Worm (Caenorhabditis elegans) whole organism, young adult: Measurements from ENCODE around the gene T06C12.12.

Source experiments
- C06A6.2 ChIP-seq: fragments of 200-800 bp; sonication (Bioruptor generic); conservative IDR thresholded peaks from 2 replicates; pipeline ENCODE4 v1.3.6; 2022; ENCODE audit warnings: missing genetic modification characterization, missing compliant biosample characterization
- C17E4.6 ChIP-seq: fragments of 200-800 bp; sonication (Bioruptor generic); IDR thresholded peaks from 2 replicates; pipeline ENCODE4 v1.3.6; 2022; ENCODE audit warnings: missing genetic modification reagents, missing genetic modification characterization, missing compliant biosample characterization
- F22D6.2 ChIP-seq: sonication (generic microtip); optimal IDR thresholded peaks from 2 replicates; lab custom pipeline; 2016; ENCODE audit warnings: mild to moderate bottlenecking, missing genetic modification characterization, missing compliant biosample characterization
- F33H1.4 ChIP-seq: fragments of 200-800 bp; sonication (Bioruptor generic); IDR thresholded peaks from 2 replicates; pipeline ENCODE4 v1.3.6; 2022; ENCODE audit warnings: missing genetic modification reagents, missing genetic modification characterization, missing compliant biosample characterization
- F39B2.1 ChIP-seq: fragments of 200-800 bp; sonication (Bioruptor generic); IDR thresholded peaks from 2 replicates; pipeline ENCODE4 v1.3.6; 2022; ENCODE audit warnings: missing genetic modification reagents, missing genetic modification characterization, missing compliant biosample characterization
- F52B5.7 ChIP-seq: sonication (generic microtip); optimal IDR thresholded peaks from 2 replicates; lab custom pipeline; 2016; ENCODE audit warnings: mild to moderate bottlenecking, missing genetic modification characterization, missing compliant biosample characterization
- F55B11.4 ChIP-seq: sonication (generic microtip); optimal IDR thresholded peaks from 2 replicates; lab custom pipeline; 2016; ENCODE audit warnings: missing compliant biosample characterization, missing genetic modification characterization, borderline replicate concordance; ENCODE audit not compliant: insufficient read depth
- K12H6.12 ChIP-seq: fragments of 200-800 bp; sonication (Bioruptor generic); optimal IDR thresholded peaks from 2 replicates; lab custom pipeline; 2018; ENCODE audit warnings: mild to moderate bottlenecking, missing genetic modification characterization, missing compliant biosample characterization
- Y95B8A.8 ChIP-seq: fragments of 200-800 bp; sonication (Bioruptor generic); IDR thresholded peaks from 2 replicates; pipeline ENCODE4 v1.3.6; 2022; ENCODE audit warnings: missing genetic modification reagents, missing genetic modification characterization, missing compliant biosample characterization
- ZK185.1 ChIP-seq: sonication (generic microtip); optimal IDR thresholded peaks from 2 replicates; lab custom pipeline; 2016; ENCODE audit warnings: mild to moderate bottlenecking, missing genetic modification characterization, missing compliant biosample characterization; ENCODE audit not compliant: poor library complexity, severe bottlenecking
- aptf-2 ChIP-seq: fragments of 200-800 bp; sonication (Bioruptor generic); conservative IDR thresholded peaks from 2 replicates; pipeline ENCODE4 v1.3.6; 2022; ENCODE audit warnings: missing genetic modification reagents, missing genetic modification characterization, missing compliant biosample characterization
- attf-5 ChIP-seq: fragments of 200-800 bp; sonication (Bioruptor generic); optimal IDR thresholded peaks from 2 replicates; lab custom pipeline; 2018; ENCODE audit warnings: mild to moderate bottlenecking, missing genetic modification characterization, missing compliant biosample characterization
- attf-6 ChIP-seq: fragments of 200-800 bp; sonication (Bioruptor generic); IDR thresholded peaks from 2 replicates; pipeline ENCODE4 v1.3.6; 2022; ENCODE audit warnings: missing genetic modification reagents, missing genetic modification characterization, missing compliant biosample characterization
- ccch-3 ChIP-seq: fragments of 200-800 bp; sonication (Bioruptor generic); optimal IDR thresholded peaks from 2 replicates; lab custom pipeline; 2018; ENCODE audit warnings: mild to moderate bottlenecking, missing genetic modification characterization, missing compliant biosample characterization
- ceh-91 ChIP-seq: fragments of 200-800 bp; sonication (Bioruptor generic); IDR thresholded peaks from 2 replicates; pipeline ENCODE4 v1.3.6; 2022; ENCODE audit warnings: missing genetic modification reagents, missing genetic modification characterization, missing compliant biosample characterization
- dpff-1 ChIP-seq: sonication (generic microtip); optimal IDR thresholded peaks from 2 replicates; lab custom pipeline; 2017; ENCODE audit warnings: mild to moderate bottlenecking, missing genetic modification characterization, missing compliant biosample characterization
- egl-44 ChIP-seq: fragments of 200-800 bp; sonication (Bioruptor generic); IDR thresholded peaks from 2 replicates; pipeline ENCODE4 v1.3.6; 2022; ENCODE audit warnings: missing genetic modification reagents, missing genetic modification characterization, missing compliant biosample characterization
- egrh-3 ChIP-seq: fragments of 200-800 bp; sonication (Bioruptor generic); IDR thresholded peaks from 2 replicates; pipeline ENCODE4 v1.3.6; 2022; ENCODE audit warnings: missing genetic modification reagents, missing genetic modification characterization, missing compliant biosample characterization
- ets-4 ChIP-seq: fragments of 200-800 bp; sonication (Bioruptor generic); optimal IDR thresholded peaks from 2 replicates; lab custom pipeline; 2018; ENCODE audit warnings: mild to moderate bottlenecking, missing genetic modification characterization, missing compliant biosample characterization
- him-1 ChIP-seq: sonication (generic microtip); optimal IDR thresholded peaks from 2 replicates; lab custom pipeline; 2016; ENCODE audit warnings: missing genotype, missing genetic modification reagents, missing genetic modification characterization, missing compliant biosample characterization
- hlh-12 ChIP-seq: sonication (generic microtip); optimal IDR thresholded peaks from 2 replicates; lab custom pipeline; 2016; ENCODE audit warnings: missing genetic modification characterization, missing compliant biosample characterization
- hlh-26 ChIP-seq: fragments of 200-800 bp; sonication (Bioruptor generic); conservative IDR thresholded peaks from 2 replicates; pipeline ENCODE4 v1.3.6; 2022; ENCODE audit warnings: missing genetic modification reagents, missing genetic modification characterization, missing compliant biosample characterization
- hsf-1 ChIP-seq: fragments of 200-800 bp; sonication (Bioruptor generic); IDR thresholded peaks from 2 replicates; pipeline ENCODE4 v1.3.6; 2022; ENCODE audit warnings: missing genetic modification reagents, missing genetic modification characterization, missing compliant biosample characterization
- lag-1 ChIP-seq: fragments of 200-800 bp; sonication (Bioruptor generic); IDR thresholded peaks from 2 replicates; pipeline ENCODE4 v1.3.6; 2022; ENCODE audit warnings: missing genetic modification reagents, missing genetic modification characterization, missing compliant biosample characterization
- let-526 ChIP-seq: fragments of 200-800 bp; sonication (Bioruptor generic); IDR thresholded peaks from 2 replicates; pipeline ENCODE4 v1.3.6; 2022; ENCODE audit warnings: missing genetic modification reagents, missing genetic modification characterization, missing compliant biosample characterization
- lin-26 ChIP-seq: fragments of 200-800 bp; sonication (Bioruptor generic); IDR thresholded peaks from 2 replicates; pipeline ENCODE4 v1.3.6; 2022; ENCODE audit warnings: missing genetic modification reagents, missing genetic modification characterization, missing compliant biosample characterization
- lsy-27 ChIP-seq: sonication (generic microtip); optimal IDR thresholded peaks from 2 replicates; lab custom pipeline; 2017; ENCODE audit warnings: missing genetic modification characterization, mild to moderate bottlenecking, missing compliant biosample characterization, antibody characterized with exemption, missing genotype, borderline replicate concordance; ENCODE audit not compliant: insufficient read depth
- madf-3 ChIP-seq: fragments of 200-800 bp; sonication (Bioruptor generic); IDR thresholded peaks from 2 replicates; pipeline ENCODE4 v1.3.6; 2022; ENCODE audit warnings: missing genetic modification reagents, missing genetic modification characterization, missing compliant biosample characterization
- madf-6 ChIP-seq: fragments of 200-800 bp; sonication (Bioruptor generic); IDR thresholded peaks from 2 replicates; pipeline ENCODE4 v1.3.6; 2022; ENCODE audit warnings: missing genetic modification reagents, missing genetic modification characterization, missing compliant biosample characterization
- nfya-2 ChIP-seq: fragments of 200-800 bp; sonication (Bioruptor generic); IDR thresholded peaks from 2 replicates; pipeline ENCODE4 v1.3.6; 2022; ENCODE audit warnings: missing genetic modification reagents, missing genetic modification characterization, missing compliant biosample characterization
- nfyb-1 ChIP-seq: fragments of 200-800 bp; sonication (Bioruptor generic); IDR thresholded peaks from 2 replicates; pipeline ENCODE4 v1.3.6; 2022; ENCODE audit warnings: missing genetic modification reagents, missing genetic modification characterization, missing compliant biosample characterization
- nhr-120 ChIP-seq: fragments of 200-800 bp; sonication (Bioruptor generic); IDR thresholded peaks from 2 replicates; pipeline ENCODE4 v1.3.6; 2022; ENCODE audit warnings: missing genetic modification characterization, missing compliant biosample characterization
- nhr-179 ChIP-seq: sonication (generic microtip); optimal IDR thresholded peaks from 2 replicates; lab custom pipeline; 2016; ENCODE audit warnings: mild to moderate bottlenecking, missing genetic modification characterization, missing compliant biosample characterization
- nhr-27 ChIP-seq: fragments of 200-800 bp; sonication (Bioruptor generic); optimal IDR thresholded peaks from 2 replicates; lab custom pipeline; 2018; ENCODE audit warnings: mild to moderate bottlenecking, missing genetic modification characterization, moderate library complexity, missing compliant biosample characterization
- pha-4 ChIP-seq: fragments of 150-350 bp; sonication (generic microtip); optimal IDR thresholded peaks from 2 replicates; lab custom pipeline; 2014; ENCODE audit warnings: missing biosample characterization, missing genetic modification reagents, missing genetic modification characterization
- repo-1 ChIP-seq: sonication (generic microtip); optimal IDR thresholded peaks from 2 replicates; lab custom pipeline; 2017; ENCODE audit warnings: mild to moderate bottlenecking, missing genetic modification characterization, missing compliant biosample characterization
- sea-2 ChIP-seq: fragments of 200-800 bp; sonication (Bioruptor generic); IDR thresholded peaks from 2 replicates; pipeline ENCODE4 v1.3.6; 2022; ENCODE audit warnings: missing genetic modification characterization, missing compliant biosample characterization
- snpc-1.1 ChIP-seq: sonication (generic microtip); optimal IDR thresholded peaks from 2 replicates; lab custom pipeline; 2017; ENCODE audit warnings: missing genetic modification characterization, mild to moderate bottlenecking, missing compliant biosample characterization, antibody characterized with exemption, moderate library complexity, missing genotype, missing genetic modification reagents; ENCODE audit not compliant: insufficient read depth
- snpc-1.3 ChIP-seq: sonication (generic microtip); optimal IDR thresholded peaks from 2 replicates; lab custom pipeline; 2017; ENCODE audit warnings: missing genetic modification characterization, mild to moderate bottlenecking, missing compliant biosample characterization, antibody characterized with exemption, moderate library complexity, missing genotype, missing genetic modification reagents; ENCODE audit not compliant: insufficient read depth
- somi-1 ChIP-seq: fragments of 200-800 bp; sonication (Bioruptor generic); optimal IDR thresholded peaks from 2 replicates; lab custom pipeline; 2018; ENCODE audit warnings: mild to moderate bottlenecking, missing genetic modification characterization, missing compliant biosample characterization
- unc-130 ChIP-seq: sonication (generic microtip); optimal IDR thresholded peaks from 2 replicates; lab custom pipeline; 2016; ENCODE audit warnings: missing genetic modification reagents, missing genetic modification characterization, missing compliant biosample characterization
- xnd-1 ChIP-seq: sonication (generic microtip); optimal IDR thresholded peaks from 2 replicates; lab custom pipeline; 2016; ENCODE audit warnings: missing genotype, missing genetic modification reagents, missing genetic modification characterization, missing compliant biosample characterization
- zim-3 ChIP-seq: sonication (generic microtip); optimal IDR thresholded peaks from 2 replicates; lab custom pipeline; 2017; ENCODE audit warnings: mild to moderate bottlenecking, missing genetic modification characterization, moderate library complexity, missing compliant biosample characterization
- ztf-22 ChIP-seq: fragments of 200-800 bp; sonication (Bioruptor generic); optimal IDR thresholded peaks from 2 replicates; lab custom pipeline; 2018; ENCODE audit warnings: mild to moderate bottlenecking, missing genetic modification characterization, moderate library complexity, missing compliant biosample characterization
- ztf-25 ChIP-seq: fragments of 200-800 bp; sonication (Bioruptor generic); IDR thresholded peaks from 2 replicates; pipeline ENCODE4 v1.3.6; 2022; ENCODE audit warnings: missing genetic modification reagents, missing genetic modification characterization, missing compliant biosample characterization
- ztf-28 ChIP-seq: fragments of 200-800 bp; sonication (Bioruptor generic); IDR thresholded peaks from 2 replicates; pipeline ENCODE4 v1.3.6; 2022; ENCODE audit warnings: missing genetic modification reagents, missing genetic modification characterization, missing compliant biosample characterization
- ztf-3 ChIP-seq: fragments of 200-800 bp; sonication (Bioruptor generic); optimal IDR thresholded peaks from 2 replicates; lab custom pipeline; 2018; ENCODE audit warnings: mild to moderate bottlenecking, missing genetic modification characterization, missing compliant biosample characterization
- ztf-6 ChIP-seq: fragments of 200-800 bp; sonication (Bioruptor generic); IDR thresholded peaks from 2 replicates; pipeline ENCODE4 v1.3.6; 2022; ENCODE audit warnings: missing genetic modification reagents, missing genetic modification characterization, missing compliant biosample characterization

Gene T06C12.12

ce11 chrV:15873762-15874161 lies 18.1 kb upstream of the T06C12.12 start (continued):
- no peak for TF ChIP-seq F55B11.4 (tag; lab: Kevin White, UChicago)
- TF ChIP-seq hlh-26 (GFP tag; lab: Robert Waterston, UW) = 0 out of 2 replicates have a peak, but pooled peaks have one; percentile 46
- peak; percentile 79 for TF ChIP-seq ztf-3 (GFP tag; lab: Kevin White, UChicago)
- TF ChIP-seq somi-1 (GFP tag; lab: Kevin White, UChicago) = peak; percentile 87
- TF ChIP-seq lsy-27 = peak; percentile 89
- peak; percentile 70 for TF ChIP-seq ccch-3 (GFP tag; lab: Kevin White, UChicago)
- peak; percentile 86; the same call in 1 of the 2 replicates for TF ChIP-seq ztf-28 (GFP tag; lab: Robert Waterston, UW)
- TF ChIP-seq ztf-25 = peak; percentile 95
- peak; percentile 67; the same call in 1 of the 2 replicates for TF ChIP-seq hsf-1 (GFP tag; lab: Robert Waterston, UW)
- TF ChIP-seq him-1 = peak; percentile 96
- TF ChIP-seq ZK185.1 (tag; lab: Kevin White, UChicago) = peak; percentile 95
- TF ChIP-seq pha-4 = no peak
- TF ChIP-seq nfyb-1 = peak; percentile 94
- peak; percentile 89 for TF ChIP-seq let-526 (GFP tag; lab: Robert Waterston, UW)
- peak; percentile 99 for TF ChIP-seq lin-26
- peak; percentile 52 for TF ChIP-seq F33H1.4
- peak; percentile 69 for TF ChIP-seq egrh-3 (GFP tag; lab: Robert Waterston, UW)
- TF ChIP-seq lag-1 (GFP tag; lab: Robert Waterston, UW) = 0 out of 2 replicates have a peak, but pooled peaks have one; percentile 63
- TF ChIP-seq nhr-27 (tag; lab: Kevin White, UChicago) = peak; percentile 91
- TF ChIP-seq F22D6.2 = peak; percentile 67
- peak; percentile 94 for TF ChIP-seq snpc-1.3 (tag; lab: Kevin White, UChicago)
- peak; percentile 83 for TF ChIP-seq snpc-1.1
- TF ChIP-seq nhr-120 (GFP tag; lab: Robert Waterston, UW) = peak; percentile 95
- TF ChIP-seq C17E4.6 = peak; percentile 87
- 0 out of 2 replicates have a peak, but pooled peaks have one; percentile 49 for TF ChIP-seq aptf-2
- TF ChIP-seq F39B2.1 (GFP tag; lab: Robert Waterston, UW) = no peak
- TF ChIP-seq F52B5.7 = peak; percentile 97
- peak; percentile 88 for TF ChIP-seq ztf-6 (GFP tag; lab: Robert Waterston, UW)
- peak; percentile 87 for TF ChIP-seq attf-5
- 0 out of 2 replicates have a peak, but pooled peaks have one; percentile 60 for TF ChIP-seq Y95B8A.8 (GFP tag; lab: Robert Waterston, UW)
- TF ChIP-seq sea-2 = peak; percentile 91
- TF ChIP-seq attf-6 (GFP tag; lab: Robert Waterston, UW) = peak; percentile 85
- TF ChIP-seq zim-3 (tag; lab: Kevin White, UChicago) = peak; percentile 98
- peak; percentile 12 for TF ChIP-seq xnd-1 (tag; lab: Kevin White, UChicago)
- TF ChIP-seq K12H6.12 (tag; lab: Kevin White, UChicago) = peak; percentile 77
- peak; percentile 79 for TF ChIP-seq dpff-1 (tag; lab: Kevin White, UChicago)
- peak; percentile 90 for TF ChIP-seq ets-4 (GFP tag; lab: Kevin White, UChicago)
- peak; percentile 92 for TF ChIP-seq hlh-12
- TF ChIP-seq unc-130 (GFP tag; lab: Kevin White, UChicago) = peak; percentile 81
- TF ChIP-seq repo-1 (tag; lab: Kevin White, UChicago) = peak; percentile 93
- TF ChIP-seq ztf-22 (GFP tag; lab: Kevin White, UChicago) = peak; percentile 76
- TF ChIP-seq ceh-91 (GFP tag; lab: Robert Waterston, UW) = peak; percentile 71
- peak; percentile 81 for TF ChIP-seq madf-6 (GFP tag; lab: Robert Waterston, UW)
- peak; percentile 88 for TF ChIP-seq madf-3 (GFP tag; lab: Robert Waterston, UW)
- peak; percentile 96 for TF ChIP-seq egl-44 (GFP tag; lab: Robert Waterston, UW)
- TF ChIP-seq C06A6.2 = peak; percentile 83
- TF ChIP-seq nhr-179 (tag; lab: Kevin White, UChicago) = peak; percentile 86
- 0 out of 2 replicates have a peak, but pooled peaks have one; percentile 49 for TF ChIP-seq nfya-2 (GFP tag; lab: Robert Waterston, UW)
